Worm (Caenorhabditis elegans) whole organism, midembryonic: Measurements from ENCODE around the gene D1054.1.

Experiments
- T22C8.4 ChIP-seq: fragments of 200-800 bp; sonication (Bioruptor generic); IDR thresholded peaks from 2 replicates; pipeline ENCODE4 v1.3.6; 2022; ENCODE audit warnings: missing genetic modification characterization, missing compliant biosample characterization
- cog-1 ChIP-seq: sonication (generic microtip); optimal IDR thresholded peaks from 2 replicates; lab custom pipeline; 2016; ENCODE audit warnings: missing genetic modification characterization, missing compliant biosample characterization
- flt-1 ChIP-seq: fragments of 200-800 bp; sonication (Bioruptor generic); IDR thresholded peaks from 2 replicates; pipeline ENCODE4 v1.3.6; 2022; ENCODE audit warnings: missing genetic modification characterization, missing compliant biosample characterization
- klf-2 ChIP-seq: fragments of 200-800 bp; sonication (Bioruptor generic); conservative IDR thresholded peaks from 2 replicates; pipeline ENCODE4 v1.3.6; 2022; ENCODE audit warnings: missing genetic modification reagents, missing genetic modification characterization, missing compliant biosample characterization
- ref-1 ChIP-seq: fragments of 200-800 bp; sonication (Bioruptor generic); conservative IDR thresholded peaks from 2 replicates; pipeline ENCODE4 v1.3.6; 2022; ENCODE audit warnings: missing genetic modification reagents, missing genetic modification characterization, missing compliant biosample characterization
- tab-1 ChIP-seq: fragments of 200-800 bp; sonication (Bioruptor generic); IDR thresholded peaks from 2 replicates; pipeline ENCODE4 v1.3.6; 2022; ENCODE audit warnings: missing genetic modification characterization, missing compliant biosample characterization
- ztf-23 ChIP-seq: fragments of 200-800 bp; sonication (Bioruptor generic); IDR thresholded peaks from 2 replicates; pipeline ENCODE4 v1.3.6; 2022; ENCODE audit warnings: missing genetic modification reagents, missing genetic modification characterization, missing compliant biosample characterization
- ztf-29 ChIP-seq: fragments of 200-800 bp; sonication (Bioruptor generic); IDR thresholded peaks from 2 replicates; pipeline ENCODE4 v1.3.6; 2022; ENCODE audit warnings: missing genetic modification reagents, missing genetic modification characterization, missing compliant biosample characterization

DNA sequence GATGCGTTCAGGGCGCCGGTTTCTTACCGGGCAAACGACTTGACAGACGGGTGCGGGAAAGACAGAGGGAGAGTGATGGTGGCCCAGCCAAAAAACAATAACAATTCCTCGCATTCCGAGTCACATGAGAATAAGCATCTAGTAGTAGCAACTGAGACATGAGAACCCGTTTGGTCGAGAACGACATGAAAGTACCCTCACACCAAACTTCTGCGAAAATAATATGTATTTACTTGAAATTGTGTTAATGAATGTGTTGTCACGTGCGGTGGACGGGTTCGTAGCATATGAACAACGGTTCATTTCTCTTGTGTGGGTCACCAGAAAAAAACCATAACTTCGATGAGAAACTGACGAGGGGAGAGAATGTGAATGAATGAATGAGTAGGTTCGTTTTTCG is 49.1 kb downstream of the D1054.1 start:
- TF ChIP-seq cog-1 (tag; lab: Kevin White, UChicago) (no peak), T22C8.4 (GFP tag; lab: Robert Waterston, UW) (no peak), klf-2 (no peak), flt-1 (no peak), ztf-29 (no peak), tab-1 (GFP tag; lab: Robert Waterston, UW) (no peak), ztf-23 (no peak), ref-1 (GFP tag; lab: Robert Waterston, UW) (no peak)
